Worm (Caenorhabditis elegans): ENCODE measurements around the gene exos-9.

exos-9 gene

ce11 chrIII:7230841-7231240, 33.0 kb upstream of the exos-9 start, which contains the start of gene R151.10:
Gene R151.10 (minus strand): TSS chrIII:7230941.
- TF ChIP-seq lin-14 (GFP tag; optimal IDR thresholded peaks at IDR 0.05): no peak
- no peak for TF ChIP-seq blmp-1 (tag; optimal IDR thresholded peaks at IDR 0.05)
- TF ChIP-seq nhr-11 (tag; optimal IDR thresholded peaks at IDR 0.05): no peak
- TF ChIP-seq fkh-8 (tag; optimal IDR thresholded peaks at IDR 0.05): no peak
- TF ChIP-seq hlh-17 (GFP tag; optimal IDR thresholded peaks at IDR 0.05; ENCODE audit: borderline replicate concordance): no peak
- TF ChIP-seq vab-15 (tag; optimal IDR thresholded peaks at IDR 0.05): no peak
- no peak for TF ChIP-seq swsn-7 (tag; optimal IDR thresholded peaks at IDR 0.05)
- no peak for TF ChIP-seq alr-1 (tag; optimal IDR thresholded peaks at IDR 0.05; ENCODE audit: borderline replicate concordance)
- TF ChIP-seq nhr-84 (tag; optimal IDR thresholded peaks at IDR 0.05): no peak
- TF ChIP-seq grh-1 (GFP tag; IDR thresholded peaks at IDR 0.05): no peak

ce11 chrIII:7229687-7230086, 31.8 kb upstream of the exos-9 start, which contains the start of gene R151.8:
Gene R151.8 (minus strand): TSS chrIII:7229787.
- TF ChIP-seq nhr-85 (tag): peak; percentile 13
- no peak for TF ChIP-seq aha-1 (tag; optimal IDR thresholded peaks at IDR 0.05)
- no peak for TF ChIP-seq ceh-90 (tag; optimal IDR thresholded peaks at IDR 0.05)

- TF ChIP-seq fkh-10 (GFP tag; optimal IDR thresholded peaks at IDR 0.05) (no peak), lin-35 (GFP tag; optimal IDR thresholded peaks at IDR 0.05) (no peak), aha-1 (tag; optimal IDR thresholded peaks at IDR 0.05) (no peak), zag-1 (tag; optimal IDR thresholded peaks at IDR 0.05) (no peak), pax-3 (tag; optimal IDR thresholded peaks at IDR 0.05) (no peak), dpl-1 (GFP tag; optimal IDR thresholded peaks at IDR 0.05) (no peak), ceh-8 (GFP tag; optimal IDR thresholded peaks at IDR 0.05) (no peak), lin-39 (tag; optimal IDR thresholded peaks at IDR 0.05) (no peak), mdl-1 (tag; optimal IDR thresholded peaks at IDR 0.05) (no peak), C16A3.4 (tag; optimal IDR thresholded peaks at IDR 0.05) (no peak), elt-2 (tag; optimal IDR thresholded peaks at IDR 0.05) (no peak), nhr-84 (tag; optimal IDR thresholded peaks at IDR 0.05) (no peak), hpl-2 (GFP tag; optimal IDR thresholded peaks at IDR 0.05) (no peak), sup-37 (GFP tag; optimal IDR thresholded peaks at IDR 0.05) (no peak), lin-15B (tag; optimal IDR thresholded peaks at IDR 0.05) (no peak)
These were observed 28.7 kb upstream of the exos-9 start, which contains the start of gene hsp-75 for ce11 chrIII:7226607-7227006. Gene hsp-75 (minus strand): TSS chrIII:7226707.

ce11 chrIII:7223029-7223428, 25.2 kb upstream of the exos-9 start, which contains the start of gene der-2:
Gene der-2 (minus strand): TSS chrIII:7223129.
- TF ChIP-seq C04F5.9 (tag; optimal IDR thresholded peaks at IDR 0.05) (no peak), unc-30 (tag; optimal IDR thresholded peaks at IDR 0.05) (no peak), alr-1 (tag; optimal IDR thresholded peaks at IDR 0.05; ENCODE audit: borderline replicate concordance) (no peak), ceh-90 (tag; optimal IDR thresholded peaks at IDR 0.05) (no peak), fkh-10 (GFP tag; optimal IDR thresholded peaks at IDR 0.05) (no peak), Y116A8C.19 (tag; optimal IDR thresholded peaks at IDR 0.05; ENCODE audit: borderline replicate concordance) (no peak), ceh-8 (GFP tag; optimal IDR thresholded peaks at IDR 0.05) (no peak), nhr-77 (tag; optimal IDR thresholded peaks at IDR 0.05) (no peak), rnt-1 (tag; optimal IDR thresholded peaks at IDR 0.05) (no peak), pag-3 (tag; optimal IDR thresholded peaks at IDR 0.05; ENCODE audit: borderline replicate concordance, insufficient read depth) (no peak), mef-2 (tag; optimal IDR thresholded peaks at IDR 0.05) (no peak), unc-86 (tag; optimal IDR thresholded peaks at IDR 0.05) (no peak)

- no peak for TF ChIP-seq nhr-19 (GFP tag; conservative IDR thresholded peaks at IDR 0.05)
- peak; percentile 17 for TF ChIP-seq nhr-71 (tag; optimal IDR thresholded peaks at IDR 0.05)
These were observed 23.2 kb upstream of the exos-9 start for ce11 chrIII:7221103-7221502.
